Comparison of ENCODE assay signal across 3 worm cellular contexts in the genomic region with DNA sequence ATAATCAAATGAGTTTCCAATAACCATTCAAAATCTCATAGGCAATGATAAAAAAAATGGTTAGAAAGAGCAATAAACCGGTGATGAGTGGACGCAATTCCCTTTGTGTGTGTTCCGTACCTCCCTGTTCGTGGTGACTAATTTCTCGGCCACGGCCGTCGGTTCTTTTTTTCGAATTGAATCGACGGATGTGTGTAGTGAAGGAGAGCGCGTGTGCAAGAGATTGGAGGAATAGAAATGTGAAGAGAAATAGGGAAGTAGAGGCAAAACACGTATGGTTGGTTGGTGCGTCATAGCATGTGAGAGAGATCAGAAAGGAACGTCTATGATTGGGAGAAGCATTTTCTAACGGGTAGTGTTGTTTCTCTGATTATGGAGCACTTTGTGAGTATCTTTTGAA.
TF ChIP-seq lines count a peak whose summit lies in the region.

No protein-coding gene starts in this region.

TF ChIP-seq in whole organism, L2 larva, 48 proteins besides CTCF, POLR2A, EP300 and RAD21 (continued from another document):
- TF ChIP-seq unc-55 (GFP tag; optimal IDR thresholded peaks at IDR 0.05; lab: Kevin White, UChicago) = peak; percentile 59
- no peak for TF ChIP-seq unc-62 (GFP tag; optimal IDR thresholded peaks at IDR 0.05; lab: Kevin White, UChicago)
- peak; percentile 37 for TF ChIP-seq sma-9 (GFP tag; optimal IDR thresholded peaks at IDR 0.05; lab: Kevin White, UChicago)
- TF ChIP-seq sma-9 (tag; optimal IDR thresholded peaks at IDR 0.05; lab: Kevin White, UChicago) = no peak
TF ChIP-seq in whole organism, L2 larva: peak in this region for 12.

TF ChIP-seq in whole organism, L4 larva, 104 proteins besides CTCF, POLR2A, EP300 and RAD21 (continued from another document):
- TF ChIP-seq R02D3.7 (tag; optimal IDR thresholded peaks at IDR 0.05; lab: Kevin White, UChicago) = no peak
- TF ChIP-seq dve-1 (tag; optimal IDR thresholded peaks at IDR 0.05; lab: Kevin White, UChicago; ENCODE audit: insufficient read depth) = peak; percentile 54
- TF ChIP-seq Y48G9A.11 (GFP tag; IDR thresholded peaks at IDR 0.05; lab: Robert Waterston, UW) = no peak
- peak; percentile 50 for TF ChIP-seq aha-1 (tag; lab: Kevin White, UChicago)
- peak; percentile 74 for TF ChIP-seq nhr-11 (tag; optimal IDR thresholded peaks at IDR 0.05; lab: Kevin White, UChicago)
- TF ChIP-seq nhr-76 (tag; optimal IDR thresholded peaks at IDR 0.05; lab: Kevin White, UChicago) = no peak
- peak; percentile 60 for TF ChIP-seq fkh-10 (GFP tag; optimal IDR thresholded peaks at IDR 0.05; lab: Kevin White, UChicago)
- peak in 1 of 2 experiments; percentile 37 for TF ChIP-seq hif-1 (tag; optimal IDR thresholded peaks at IDR 0.05; lab: Kevin White, UChicago)
- TF ChIP-seq mxl-3 (GFP tag; optimal IDR thresholded peaks at IDR 0.05; lab: Kevin White, UChicago) = peak; percentile 96
- no peak for TF ChIP-seq tra-1 (GFP tag; IDR thresholded peaks at IDR 0.05; lab: Robert Waterston, UW)
- TF ChIP-seq lin-13 (GFP tag; optimal IDR thresholded peaks at IDR 0.05; lab: Kevin White, UChicago) = no peak
- peak; percentile 65 to 90 for TF ChIP-seq mdl-1 (tag; optimal IDR thresholded peaks at IDR 0.05; lab: Kevin White, UChicago)

TF ChIP-seq in whole organism, late embryonic, 69 proteins besides CTCF, POLR2A, EP300 and RAD21 (continued from another document):
- TF ChIP-seq gmeb-2 (tag; optimal IDR thresholded peaks at IDR 0.05; lab: Kevin White, UChicago) = no peak
- TF ChIP-seq ama-1 (optimal IDR thresholded peaks at IDR 0.05; lab: Kevin White, UChicago) = no peak
- peak; percentile 71 for TF ChIP-seq nfya-1 (tag; optimal IDR thresholded peaks at IDR 0.05; lab: Kevin White, UChicago)
- TF ChIP-seq fax-1 (tag; optimal IDR thresholded peaks at IDR 0.05; lab: Kevin White, UChicago) = no peak
- TF ChIP-seq syd-9 (tag; optimal IDR thresholded peaks at IDR 0.05; lab: Kevin White, UChicago) = no peak
- no peak for TF ChIP-seq nhr-232 (tag; optimal IDR thresholded peaks at IDR 0.05; lab: Kevin White, UChicago)
- no peak for TF ChIP-seq mec-3 (tag; optimal IDR thresholded peaks at IDR 0.05; lab: Kevin White, UChicago; ENCODE audit: borderline replicate concordance)
- TF ChIP-seq hlh-30 (tag; optimal IDR thresholded peaks at IDR 0.05; lab: Kevin White, UChicago; ENCODE audit: insufficient read depth) = peak; percentile 67
- no peak for TF ChIP-seq ceh-6 (GFP tag; optimal IDR thresholded peaks at IDR 0.05; lab: Kevin White, UChicago)
- TF ChIP-seq sdc-2 (tag; optimal IDR thresholded peaks at IDR 0.05; lab: Kevin White, UChicago) = no peak
- no peak for TF ChIP-seq unc-86 (tag; optimal IDR thresholded peaks at IDR 0.05; lab: Kevin White, UChicago)
- TF ChIP-seq ceh-19 (GFP tag; optimal IDR thresholded peaks at IDR 0.05; lab: Kevin White, UChicago) = no peak
- TF ChIP-seq ceh-31 (tag; optimal IDR thresholded peaks at IDR 0.05; lab: Kevin White, UChicago) = peak; percentile 84
- no peak for TF ChIP-seq ahr-1 (tag; optimal IDR thresholded peaks at IDR 0.05; lab: Kevin White, UChicago)
- peak; percentile 21 for TF ChIP-seq ets-4 (tag; optimal IDR thresholded peaks at IDR 0.05; lab: Kevin White, UChicago)
- no peak for TF ChIP-seq hlh-6 (tag; optimal IDR thresholded peaks at IDR 0.05; lab: Kevin White, UChicago)
- TF ChIP-seq unc-42 (tag; optimal IDR thresholded peaks at IDR 0.05; lab: Kevin White, UChicago) = peak; percentile 39
- TF ChIP-seq ceh-18 (tag; optimal IDR thresholded peaks at IDR 0.05; lab: Kevin White, UChicago) = no peak
- peak; percentile 18 for TF ChIP-seq fkh-6 (tag; optimal IDR thresholded peaks at IDR 0.05; lab: Kevin White, UChicago)
- TF ChIP-seq lin-11 (tag; optimal IDR thresholded peaks at IDR 0.05; lab: Kevin White, UChicago) = no peak
- TF ChIP-seq ceh-34 (tag; optimal IDR thresholded peaks at IDR 0.05; lab: Kevin White, UChicago) = no peak
- TF ChIP-seq K02D7.2 (tag; optimal IDR thresholded peaks at IDR 0.05; lab: Kevin White, UChicago) = no peak
- no peak for TF ChIP-seq sox-2 (GFP tag; IDR thresholded peaks at IDR 0.05; lab: Robert Waterston, UW)
- no peak for TF ChIP-seq C38D4.7 (GFP tag; optimal IDR thresholded peaks at IDR 0.05; lab: Kevin White, UChicago)
- peak; percentile 23 for TF ChIP-seq F13H6.1 (tag; optimal IDR thresholded peaks at IDR 0.05; lab: Kevin White, UChicago)
- TF ChIP-seq dve-1 (tag; optimal IDR thresholded peaks at IDR 0.05; lab: Kevin White, UChicago) = no peak
- TF ChIP-seq ref-2 (tag; optimal IDR thresholded peaks at IDR 0.05; lab: Kevin White, UChicago) = peak; percentile 35
- no peak for TF ChIP-seq T23F11.4 (GFP tag; optimal IDR thresholded peaks at IDR 0.05; lab: Kevin White, UChicago)
- no peak for TF ChIP-seq npax-4 (tag; optimal IDR thresholded peaks at IDR 0.05; lab: Kevin White, UChicago)
- TF ChIP-seq dmd-4 (tag; optimal IDR thresholded peaks at IDR 0.05; lab: Kevin White, UChicago; ENCODE audit: borderline replicate concordance) = no peak
- no peak for TF ChIP-seq tbx-7 (tag; optimal IDR thresholded peaks at IDR 0.05; lab: Kevin White, UChicago)
- no peak for TF ChIP-seq pha-4 (tag; optimal IDR thresholded peaks at IDR 0.05; lab: Kevin White, UChicago)
- peak; percentile 61 for TF ChIP-seq ceh-2 (tag; optimal IDR thresholded peaks at IDR 0.05; lab: Kevin White, UChicago)
- no peak for TF ChIP-seq fkh-10 (GFP tag; optimal IDR thresholded peaks at IDR 0.05; lab: Kevin White, UChicago)
